Worm (Caenorhabditis elegans): ENCODE results near the gene talp-3.

ce11 chrIV:14606469-14606868 lies 46.7 kb downstream of the talp-3 start:
- TF ChIP-seq pqm-1 (tag; optimal IDR thresholded peaks at IDR 0.05) (no peak), nhr-11 (tag; optimal IDR thresholded peaks at IDR 0.05) (peak; percentile 63), skn-1 (tag; optimal IDR thresholded peaks at IDR 0.05) (no peak), unc-39 (tag; optimal IDR thresholded peaks at IDR 0.05) (no peak), fkh-10 (GFP tag; optimal IDR thresholded peaks at IDR 0.05) (no peak), egl-27 (tag; optimal IDR thresholded peaks at IDR 0.05) (no peak), daf-12 (tag; optimal IDR thresholded peaks at IDR 0.05) (no peak), elt-1 (tag; optimal IDR thresholded peaks at IDR 0.05) (no peak), elt-3 (tag; optimal IDR thresholded peaks at IDR 0.05) (no peak), pha-4 (tag; optimal IDR thresholded peaks at IDR 0.05) (no peak), zag-1 (tag; optimal IDR thresholded peaks at IDR 0.05) (no peak), ama-1 (optimal IDR thresholded peaks at IDR 0.05) (no peak), snpc-4 (tag; optimal IDR thresholded peaks at IDR 0.05) (no peak)
